Worm (Caenorhabditis elegans): ENCODE measurements around the gene fip-1.
A peak's percentile ranks its signal among the peaks of the same experiment; 100 is the strongest.

fip-1 gene

ce11 chrIII:8643639-8644038 is 4.1 kb downstream of the fip-1 start, which contains the start of gene twk-7 (continued):
- TF ChIP-seq him-1 (tag; optimal IDR thresholded peaks at IDR 0.05): no peak

- TF ChIP-seq ama-1 (optimal IDR thresholded peaks at IDR 0.05): no peak
- TF ChIP-seq ama-1 (GFP tag; optimal IDR thresholded peaks at IDR 0.05): peak in 1 of 2 experiments; percentile 28
- no peak for TF ChIP-seq lin-54 (GFP tag; optimal IDR thresholded peaks at IDR 0.05)
- TF ChIP-seq snpc-1.1 (tag; optimal IDR thresholded peaks at IDR 0.05; ENCODE audit: insufficient read depth): peak; percentile 8
- peak; percentile 85 for TF ChIP-seq ztf-25 (GFP tag; IDR thresholded peaks at IDR 0.05)
- TF ChIP-seq rec-8 (tag; optimal IDR thresholded peaks at IDR 0.05): peak in 1 of 2 experiments; percentile 35
- peak; percentile 16 for TF ChIP-seq F49E8.2 (tag; optimal IDR thresholded peaks at IDR 0.05; ENCODE audit: insufficient read depth)
- TF ChIP-seq F10E7.11 (tag; optimal IDR thresholded peaks at IDR 0.05): no peak
- TF ChIP-seq lin-35 (GFP tag; optimal IDR thresholded peaks at IDR 0.05): peak in 1 of 3 experiments; percentile 12
- TF ChIP-seq let-607 (tag; optimal IDR thresholded peaks at IDR 0.05): peak in 1 of 2 experiments; percentile 12
- peak; percentile 54; the same call in 1 of the 2 replicates for TF ChIP-seq ekl-4 (GFP tag; IDR thresholded peaks at IDR 0.05)
- peak; percentile 43 for TF ChIP-seq ZK185.1 (tag; optimal IDR thresholded peaks at IDR 0.05; ENCODE audit: poor library complexity, severe bottlenecking)
- TF ChIP-seq let-526 (GFP tag; IDR thresholded peaks at IDR 0.05): 0 out of 2 replicates have a peak, but pooled peaks have one; percentile 19
- peak; percentile 67 for TF ChIP-seq ztf-18 (tag; optimal IDR thresholded peaks at IDR 0.05)
- no peak for TF ChIP-seq mcd-1 (GFP tag; IDR thresholded peaks at IDR 0.05)
- no peak for TF ChIP-seq C06A6.2 (GFP tag; conservative IDR thresholded peaks at IDR 0.05)
- peak; percentile 56 for TF ChIP-seq hmg-1.2 (GFP tag; IDR thresholded peaks at IDR 0.05)
- TF ChIP-seq Y95B8A.8 (GFP tag; IDR thresholded peaks at IDR 0.05): no peak
- peak; percentile 98 for TF ChIP-seq tbp1 (GFP tag; optimal IDR thresholded peaks at IDR 0.05)
- peak; percentile 79 for TF ChIP-seq nhr-90 (tag; optimal IDR thresholded peaks at IDR 0.05)
- TF ChIP-seq B0019.2 (GFP tag; conservative IDR thresholded peaks at IDR 0.05): no peak
- TF ChIP-seq B0261.1 (tag; optimal IDR thresholded peaks at IDR 0.05): peak; percentile 83
- no peak for TF ChIP-seq mxl-1 (tag; optimal IDR thresholded peaks at IDR 0.05)
- TF ChIP-seq die-1 (tag; optimal IDR thresholded peaks at IDR 0.05): peak; percentile 80
- TF ChIP-seq Y53G8AR.9 (GFP tag; conservative IDR thresholded peaks at IDR 0.05): 0 out of 2 replicates have a peak, but pooled peaks have one; percentile 23
- peak; percentile 49 for TF ChIP-seq lsl-1 (GFP tag; optimal IDR thresholded peaks at IDR 0.05)
- no peak for TF ChIP-seq hlh-12 (tag; optimal IDR thresholded peaks at IDR 0.05)
- TF ChIP-seq lin-26 (GFP tag; IDR thresholded peaks at IDR 0.05): peak; percentile 80
- TF ChIP-seq ztf-6 (GFP tag; IDR thresholded peaks at IDR 0.05): no peak
- 0 out of 2 replicates have a peak, but pooled peaks have one; percentile 8 for TF ChIP-seq ztf-28 (GFP tag; IDR thresholded peaks at IDR 0.05)
- TF ChIP-seq atf-7 (tag; optimal IDR thresholded peaks at IDR 0.05): peak; percentile 5
- peak; percentile 39 for TF ChIP-seq F23B12.7 (tag; optimal IDR thresholded peaks at IDR 0.05; ENCODE audit: insufficient read depth)
- TF ChIP-seq D2030.7 (GFP tag; IDR thresholded peaks at IDR 0.05): peak; percentile 41; the same call in 1 of the 2 replicates
- no peak for TF ChIP-seq bed-1 (GFP tag; IDR thresholded peaks at IDR 0.05)
- TF ChIP-seq snpc-4 (GFP tag; optimal IDR thresholded peaks at IDR 0.05): peak; percentile 61
- peak in 2 of 4 experiments; percentile 22 to 54 for TF ChIP-seq snpc-4 (tag; optimal IDR thresholded peaks at IDR 0.05)
- peak; percentile 33 for TF ChIP-seq madf-10 (tag; optimal IDR thresholded peaks at IDR 0.05)
- TF ChIP-seq madf-6 (GFP tag; IDR thresholded peaks at IDR 0.05): no peak; the same call in 1 of the 2 replicates
- TF ChIP-seq F52B5.7 (tag; optimal IDR thresholded peaks at IDR 0.05): no peak
- 0 out of 2 replicates have a peak, but pooled peaks have one; percentile 36 for TF ChIP-seq hsf-1 (GFP tag; IDR thresholded peaks at IDR 0.05)
- TF ChIP-seq zim-3 (tag; optimal IDR thresholded peaks at IDR 0.05): peak; percentile 55
- peak; percentile 90 for TF ChIP-seq him-1 (tag; optimal IDR thresholded peaks at IDR 0.05)
- peak; percentile 21; the same call in 1 of the 2 replicates for TF ChIP-seq F33H1.4 (GFP tag; IDR thresholded peaks at IDR 0.05)
- TF ChIP-seq snpc-1.3 (tag; optimal IDR thresholded peaks at IDR 0.05; ENCODE audit: insufficient read depth): peak; percentile 39
- peak; percentile 71 for TF ChIP-seq snpc-3.4 (tag; optimal IDR thresholded peaks at IDR 0.05)
Measured at ce11 chrIII:8646021-8646420, 6.5 kb downstream of the fip-1 start.

Measured in whole organism, young adult.